Fruit fly (Drosophila melanogaster) whole organism, prepupa: Measurements from ENCODE around the gene CG33665.
"Not testable (repeated sequence)": the region's sequence is repeated elsewhere in the genome, so short reads cannot be mapped to it uniquely, and the experiment has no call there.

ENCODE experiments used
- Blimp-1 ChIP-seq: fragments of 200-800 bp; sonication (Bioruptor generic); optimal IDR thresholded peaks from 3 replicates; lab custom pipeline; 2017; ENCODE audit warnings: missing biosample characterization, missing genetic modification characterization, mild to moderate bottlenecking, moderate library complexity, missing genetic modification reagents
- CG10631 ChIP-seq: fragments of 200-800 bp; sonication (Bioruptor generic); optimal IDR thresholded peaks from 2 replicates; lab custom pipeline; 2016; ENCODE audit warnings: missing biosample characterization, missing genetic modification characterization
- CG10669 ChIP-seq: fragments of 200-800 bp; sonication (Bioruptor generic); optimal IDR thresholded peaks from 3 replicates; lab custom pipeline; 2018; ENCODE audit warnings: missing biosample characterization, mild to moderate bottlenecking, missing genetic modification characterization, moderate library complexity
- CG11294 ChIP-seq: fragments of 200-800 bp; sonication (Bioruptor generic); IDR thresholded peaks from 2 replicates; pipeline ENCODE4 v1.3.6; 2022; ENCODE audit warnings: missing biosample characterization, missing genetic modification characterization
- CG11762 ChIP-seq: fragments of 200-800 bp; sonication (Bioruptor generic); optimal IDR thresholded peaks from 3 replicates; lab custom pipeline; 2016; ENCODE audit warnings: missing biosample characterization, missing genetic modification characterization; ENCODE audit not compliant: insufficient read depth
- CG15336 ChIP-seq: fragments of 200-800 bp; sonication (Bioruptor generic); IDR thresholded peaks from 2 replicates; pipeline ENCODE4 v1.3.6; 2022; ENCODE audit warnings: missing biosample characterization, missing genetic modification characterization
- CG1621 ChIP-seq: fragments of 200-800 bp; sonication (Bioruptor generic); optimal IDR thresholded peaks from 3 replicates; lab custom pipeline; 2018; ENCODE audit warnings: missing biosample characterization, mild to moderate bottlenecking, missing genetic modification characterization
- CG16779 ChIP-seq: fragments of 200-800 bp; sonication (Bioruptor generic); optimal IDR thresholded peaks from 3 replicates; lab custom pipeline; 2017; ENCODE audit warnings: missing biosample characterization, mild to moderate bottlenecking, missing genetic modification characterization
- CG3032 ChIP-seq: fragments of 200-800 bp; optimal IDR thresholded peaks from 2 replicates; lab custom pipeline; 2019; ENCODE audit warnings: missing biosample characterization, mild to moderate bottlenecking, missing genetic modification characterization, moderate library complexity
- CG34406 ChIP-seq: fragments of 200-800 bp; sonication (Bioruptor generic); optimal IDR thresholded peaks from 3 replicates; lab custom pipeline; 2016; ENCODE audit warnings: missing biosample characterization, missing genetic modification characterization
- CG3919 ChIP-seq: fragments of 200-800 bp; sonication (Bioruptor generic); optimal IDR thresholded peaks from 3 replicates; lab custom pipeline; 2016; ENCODE audit warnings: missing biosample characterization, missing genetic modification characterization
- CG4318 ChIP-seq: fragments of 200-800 bp; sonication (Bioruptor generic); optimal IDR thresholded peaks from 3 replicates; lab custom pipeline; 2017; ENCODE audit warnings: missing biosample characterization, mild to moderate bottlenecking, missing genetic modification characterization
- CG6163 ChIP-seq: fragments of 200-800 bp; sonication (Bioruptor generic); IDR thresholded peaks from 3 replicates; pipeline ENCODE4 v1.3.6; 2022; ENCODE audit warnings: missing biosample characterization, missing genetic modification characterization
- CG6276 ChIP-seq: fragments of 200-800 bp; sonication (Bioruptor generic); optimal IDR thresholded peaks from 2 replicates; lab custom pipeline; 2017; ENCODE audit warnings: missing biosample characterization, mild to moderate bottlenecking, missing genetic modification characterization
- CG6808 ChIP-seq: fragments of 200-800 bp; sonication (Bioruptor generic); optimal IDR thresholded peaks from 3 replicates; lab custom pipeline; 2017; ENCODE audit warnings: missing biosample characterization, missing genetic modification characterization, mild to moderate bottlenecking, moderate library complexity, missing genetic modification reagents
- CG7368 ChIP-seq: fragments of 200-800 bp; sonication (Bioruptor generic); optimal IDR thresholded peaks from 3 replicates; lab custom pipeline; 2016; ENCODE audit warnings: missing biosample characterization, missing genetic modification characterization
- CG8119 ChIP-seq: fragments of 200-800 bp; sonication (Bioruptor generic); IDR thresholded peaks from 3 replicates; pipeline ENCODE4 v1.3.6; 2022; ENCODE audit warnings: missing biosample characterization, missing genetic modification characterization
- CG8319 ChIP-seq: fragments of 200-800 bp; sonication (Bioruptor generic); optimal IDR thresholded peaks from 3 replicates; lab custom pipeline; 2016; ENCODE audit warnings: missing biosample characterization, missing genetic modification characterization
- CG9139 ChIP-seq: fragments of 200-800 bp; sonication (Bioruptor generic); optimal IDR thresholded peaks from 3 replicates; lab custom pipeline; 2017; ENCODE audit warnings: missing biosample characterization, mild to moderate bottlenecking, missing genetic modification characterization
- Eip78C ChIP-seq: fragments of 200-800 bp; sonication (Bioruptor generic); peaks from one replicate; lab custom pipeline; 2016; ENCODE audit warnings: missing biosample characterization, missing genetic modification characterization
- Eip93F ChIP-seq: fragments of 200-800 bp; sonication (Bioruptor generic); optimal IDR thresholded peaks from 2 replicates; lab custom pipeline; 2016; ENCODE audit warnings: missing biosample characterization, mild to moderate bottlenecking, missing genetic modification characterization
- Hr38 ChIP-seq: sonication (Bioruptor generic); optimal IDR thresholded peaks from 2 replicates; lab custom pipeline; 2016; ENCODE audit warnings: missing biosample characterization, missing genetic modification characterization
- Hr4 ChIP-seq: fragments of 200-800 bp; sonication (Bioruptor generic); optimal IDR thresholded peaks from 3 replicates; lab custom pipeline; 2016; ENCODE audit warnings: missing biosample characterization, missing genetic modification characterization
- Lpt ChIP-seq: fragments of 200-800 bp; sonication (Bioruptor generic); optimal IDR thresholded peaks from 3 replicates; lab custom pipeline; 2016; ENCODE audit warnings: missing biosample characterization, missing genetic modification characterization
- Met ChIP-seq: fragments of 200-800 bp; sonication (Bioruptor generic); optimal IDR thresholded peaks from 3 replicates; lab custom pipeline; 2016; ENCODE audit warnings: missing biosample characterization, missing genetic modification characterization
- OdsH ChIP-seq: fragments of 200-800 bp; sonication (Bioruptor generic); optimal IDR thresholded peaks from 3 replicates; lab custom pipeline; 2016; ENCODE audit warnings: missing biosample characterization, missing genetic modification characterization
- Sox102F ChIP-seq: fragments of 200-800 bp; sonication (Bioruptor generic); optimal IDR thresholded peaks from 2 replicates; lab custom pipeline; 2016; ENCODE audit warnings: missing biosample characterization, mild to moderate bottlenecking, missing genetic modification characterization
- Sox14 ChIP-seq: fragments of 200-800 bp; sonication (Bioruptor generic); optimal IDR thresholded peaks from 3 replicates; lab custom pipeline; 2016; ENCODE audit warnings: missing biosample characterization, missing genetic modification characterization
- Sox15 ChIP-seq: fragments of 200-800 bp; sonication (Bioruptor generic); optimal IDR thresholded peaks from 3 replicates; lab custom pipeline; 2016; ENCODE audit warnings: missing biosample characterization, missing genetic modification characterization
- dac ChIP-seq: fragments of 200-800 bp; sonication (Bioruptor generic); optimal IDR thresholded peaks from 2 replicates; lab custom pipeline; 2017; ENCODE audit warnings: missing biosample characterization, mild to moderate bottlenecking, missing genetic modification characterization
- dsx ChIP-seq: fragments of 200-800 bp; optimal IDR thresholded peaks from 3 replicates; lab custom pipeline; 2019; ENCODE audit warnings: missing biosample characterization, mild to moderate bottlenecking, missing genetic modification characterization, moderate library complexity; ENCODE audit not compliant: poor library complexity, severe bottlenecking
- eg ChIP-seq: fragments of 200-800 bp; sonication (Bioruptor generic); IDR thresholded peaks from 3 replicates; pipeline ENCODE4 v1.3.6; 2022; ENCODE audit warnings: missing biosample characterization, missing genetic modification characterization
- fd85E ChIP-seq: fragments of 200-800 bp; sonication (Bioruptor generic); optimal IDR thresholded peaks from 3 replicates; lab custom pipeline; 2016; ENCODE audit warnings: missing biosample characterization, missing genetic modification characterization
- fkh ChIP-seq: fragments of 200-800 bp; sonication (Bioruptor generic); optimal IDR thresholded peaks from 3 replicates; lab custom pipeline; 2017; ENCODE audit warnings: missing biosample characterization, mild to moderate bottlenecking, missing genetic modification characterization, moderate library complexity
- net ChIP-seq: fragments of 200-800 bp; sonication (Bioruptor generic); optimal IDR thresholded peaks from 3 replicates; lab custom pipeline; 2016; ENCODE audit warnings: missing biosample characterization, missing genetic modification characterization
- spab ChIP-seq: fragments of 200-800 bp; sonication (Bioruptor generic); optimal IDR thresholded peaks from 2 replicates; lab custom pipeline; 2017; ENCODE audit warnings: missing biosample characterization, mild to moderate bottlenecking, missing genetic modification characterization, missing genetic modification reagents
- ss ChIP-seq, 2 experiments: fragments of 200-800 bp; sonication (Bioruptor generic); optimal IDR thresholded peaks; 2 replicates in 1 of 2; 3 replicates in 1 of 2; lab custom pipeline; 2017 to 2018; ENCODE audit warnings: mild to moderate bottlenecking in 2 of 2, missing biosample characterization in 2 of 2, missing genetic modification characterization in 2 of 2, moderate library complexity in 1 of 2
- svp ChIP-seq: fragments of 200-800 bp; sonication (Bioruptor generic); peaks from one replicate; lab custom pipeline; 2016; ENCODE audit warnings: missing biosample characterization, missing genetic modification characterization
- topi ChIP-seq: fragments of 200-800 bp; sonication (Bioruptor generic); optimal IDR thresholded peaks from 3 replicates; lab custom pipeline; 2016; ENCODE audit warnings: missing biosample characterization, missing genetic modification characterization
- vri ChIP-seq: fragments of 200-800 bp; sonication (Bioruptor generic); optimal IDR thresholded peaks from 3 replicates; lab custom pipeline; 2016; ENCODE audit warnings: missing biosample characterization, mild to moderate bottlenecking, missing genetic modification characterization

CG33665 gene

DNA sequence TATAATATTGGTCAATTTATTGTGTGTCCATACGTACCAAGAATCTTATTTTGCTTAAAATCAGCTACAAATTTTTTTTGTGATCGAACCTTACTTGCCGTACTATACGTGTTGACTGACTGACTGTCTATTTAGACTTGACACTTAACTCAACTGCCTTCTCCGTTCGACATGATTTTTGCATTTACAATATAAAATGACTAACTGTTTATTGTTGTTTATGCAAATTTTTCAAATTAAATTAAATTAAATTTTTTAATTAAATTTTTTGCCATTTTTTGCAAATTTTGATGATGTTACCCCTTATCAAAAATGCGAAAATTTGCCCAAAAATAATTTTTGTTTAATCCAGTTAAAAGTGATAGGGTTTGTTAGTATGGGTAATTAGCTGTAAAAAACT, at the start of gene CG33665:
Gene CG33665, minus strand, starts transcription at position 101 of the 400 bp plus-strand sequence.
- TF ChIP-seq Sox14 (GFP tag; lab: Kevin White, UChicago); ss (GFP tag; optimal IDR thresholded peaks at IDR 0.05; lab: Kevin White, UChicago); net (GFP tag; lab: Kevin White, UChicago): not testable (repeated sequence)

- TF ChIP-seq dac (GFP tag; lab: Kevin White, UChicago) = no peak
- TF ChIP-seq Sox14 (GFP tag; lab: Kevin White, UChicago) = no peak
- TF ChIP-seq Eip78C = peak; percentile 34
- TF ChIP-seq spab (GFP tag; lab: Kevin White, UChicago) = no peak
- no peak for TF ChIP-seq OdsH (GFP tag; lab: Kevin White, UChicago)
- no peak for TF ChIP-seq CG9139 (GFP tag; lab: Kevin White, UChicago)
- TF ChIP-seq CG10669 = no peak
- no peak for TF ChIP-seq Lpt (GFP tag; lab: Kevin White, UChicago)
- peak; percentile 47 for TF ChIP-seq svp (GFP tag; lab: Kevin White, UChicago)
- no peak for TF ChIP-seq Sox15 (GFP tag; lab: Kevin White, UChicago)
- TF ChIP-seq CG8119 (GFP tag; lab: Robert Waterston, UW) = no peak
- no peak for TF ChIP-seq CG4318 (GFP tag; lab: Kevin White, UChicago)
- no peak for TF ChIP-seq CG6163 (GFP tag; lab: Robert Waterston, UW)
- TF ChIP-seq Hr4 (GFP tag; lab: Kevin White, UChicago) = no peak
- no peak for TF ChIP-seq topi (GFP tag; lab: Kevin White, UChicago)
- no peak for TF ChIP-seq fd85E
- TF ChIP-seq dsx (GFP tag; lab: Kevin White, UChicago) = no peak
- TF ChIP-seq, all 60 proteins: peak for 2
These were observed 49.0 kb upstream of the CG33665 start, which contains the start of gene CG3342 for dm6 chrX:6527680-6528079. CG3342 (minus strand) TSS chrX:6527888.

DNA sequence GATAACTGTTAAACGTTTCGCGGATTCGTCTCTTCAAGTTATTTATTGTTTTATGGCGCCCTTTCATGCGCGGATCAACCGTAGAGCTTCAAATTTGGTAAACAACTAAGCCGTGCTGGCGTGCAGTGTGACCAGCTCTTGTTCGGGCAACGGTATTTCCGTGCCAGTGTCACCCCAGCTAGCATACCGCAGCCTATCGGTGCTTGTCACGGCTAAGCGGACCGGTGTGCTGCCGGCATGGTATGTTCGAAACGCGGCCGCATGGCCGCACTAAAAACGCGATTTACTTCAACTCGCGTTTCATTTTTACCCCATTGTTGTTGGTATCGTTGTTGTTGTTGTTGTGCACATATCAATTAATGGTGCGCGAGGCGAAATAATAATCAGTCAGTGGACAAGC, 45.6 kb upstream of the CG33665 start, which contains the start of the genes CG42340 and CG3918:
Gene CG42340, minus strand, starts transcription at position 107 of the 400 bp plus-strand sequence.
Gene CG3918, plus strand, starts transcription at position 248 of the 400 bp plus-strand sequence.
- TF ChIP-seq CG34406 (GFP tag; lab: Kevin White, UChicago) = peak; percentile 2
- TF ChIP-seq CG10669 = no peak
- no peak for TF ChIP-seq CG3032
- TF ChIP-seq dsx (GFP tag; lab: Kevin White, UChicago) = no peak
- no peak for TF ChIP-seq CG3919 (GFP tag; lab: Kevin White, UChicago)
- no peak for TF ChIP-seq CG8319 (GFP tag; lab: Kevin White, UChicago)
- TF ChIP-seq CG10631 (GFP tag; lab: Kevin White, UChicago) = no peak
- TF ChIP-seq CG15336 = no peak
- TF ChIP-seq CG6276 = no peak
- TF ChIP-seq Sox102F (GFP tag; lab: Kevin White, UChicago) = no peak
- TF ChIP-seq vri = no peak
- TF ChIP-seq fkh = peak; percentile 76
- no peak for TF ChIP-seq CG11294 (GFP tag; lab: Robert Waterston, UW)
- TF ChIP-seq Blimp-1 = no peak
- no peak for TF ChIP-seq fd85E
- TF ChIP-seq eg (GFP tag; lab: Robert Waterston, UW) = 0 out of 3 replicates have a peak, but pooled peaks have one; percentile 7
- TF ChIP-seq svp (GFP tag; lab: Kevin White, UChicago) = no peak
- TF ChIP-seq CG16779 = no peak
- peak; percentile 42 for TF ChIP-seq Sox14 (GFP tag; lab: Kevin White, UChicago)
- TF ChIP-seq CG1621 (tag; lab: Kevin White, UChicago) = peak; percentile 71
- no peak for TF ChIP-seq Hr38
- TF ChIP-seq CG9139 (GFP tag; lab: Kevin White, UChicago) = no peak
- TF ChIP-seq net (GFP tag; lab: Kevin White, UChicago) = no peak
- TF ChIP-seq spab (GFP tag; lab: Kevin White, UChicago) = no peak
- no peak for TF ChIP-seq Eip93F (GFP tag; lab: Kevin White, UChicago)
- TF ChIP-seq CG8119 (GFP tag; lab: Robert Waterston, UW) = no peak
- no peak for TF ChIP-seq CG7368 (GFP tag; lab: Kevin White, UChicago)
- no peak for TF ChIP-seq CG11762
- no peak for TF ChIP-seq CG6808
- TF ChIP-seq Met (GFP tag; lab: Kevin White, UChicago) = no peak
